2 worm cellular contexts compared by ENCODE assay signal in genomic region chrX:258540-258939, ce11.
TF ChIP-seq lines count a peak whose summit lies in the region.

No protein-coding gene starts in this region.

TF ChIP-seq in whole organism, L4 larva, 104 proteins besides CTCF, POLR2A, EP300 and RAD21:
- TF ChIP-seq lim-7 (GFP tag; IDR thresholded peaks at IDR 0.05; lab: Robert Waterston, UW) (peak; percentile 64; the same call in 1 of the 2 replicates), D1046.2 (GFP tag; IDR thresholded peaks at IDR 0.05; lab: Robert Waterston, UW) (peak; percentile 56; the same call in 1 of the 2 replicates), egl-43 (GFP tag; IDR thresholded peaks at IDR 0.05; lab: Robert Waterston, UW) (0 out of 2 replicates have a peak, but pooled peaks have one; percentile 25), madf-9 (GFP tag; conservative IDR thresholded peaks at IDR 0.05; lab: Robert Waterston, UW) (0 out of 2 replicates have a peak, but pooled peaks have one; percentile 23), lin-38 (GFP tag; IDR thresholded peaks at IDR 0.05; lab: Robert Waterston, UW) (peak; percentile 75; the same call in 1 of the 2 replicates)

TF ChIP-seq in whole organism, young adult, 124 proteins besides CTCF, POLR2A, EP300 and RAD21:
- TF ChIP-seq tbp1 (GFP tag; optimal IDR thresholded peaks at IDR 0.05; lab: Kevin White, UChicago) (peak; percentile 74), D2030.7 (GFP tag; IDR thresholded peaks at IDR 0.05; lab: Robert Waterston, UW) (peak; percentile 50), egrh-3 (GFP tag; IDR thresholded peaks at IDR 0.05; lab: Robert Waterston, UW) (0 out of 2 replicates have a peak, but pooled peaks have one; percentile 28), mcd-1 (GFP tag; IDR thresholded peaks at IDR 0.05; lab: Robert Waterston, UW) (peak; percentile 69), hmg-1.2 (GFP tag; IDR thresholded peaks at IDR 0.05; lab: Robert Waterston, UW) (peak; percentile 46), B0261.1 (tag; optimal IDR thresholded peaks at IDR 0.05; lab: Kevin White, UChicago) (peak; percentile 55), lin-26 (GFP tag; IDR thresholded peaks at IDR 0.05; lab: Robert Waterston, UW) (peak; percentile 79), rpc-1 (optimal IDR thresholded peaks at IDR 0.05; lab: Kevin White, UChicago) (peak; percentile 29), rpc-1 (tag; optimal IDR thresholded peaks at IDR 0.05; lab: Kevin White, UChicago) (peak; percentile 64)
